Fruit fly (Drosophila melanogaster) whole organism, embryonic: ENCODE data around the gene RhoGDI.

Experiments
- B-H1 ChIP-seq: fragments of 200-800 bp; sonication (Bioruptor generic); IDR thresholded peaks from 3 replicates; pipeline ENCODE4 v1.3.6; 2022; ENCODE audit warnings: missing biosample characterization, missing genetic modification characterization
- CG1233 ChIP-seq: fragments of 200-800 bp; sonication (Bioruptor generic); optimal IDR thresholded peaks from 4 replicates; lab custom pipeline; 2018; ENCODE audit warnings: missing biosample characterization, mild to moderate bottlenecking, missing genetic modification characterization
- CG12769 ChIP-seq: fragments of 200-800 bp; sonication (Bioruptor generic); optimal IDR thresholded peaks from 2 replicates; lab custom pipeline; 2019; ENCODE audit warnings: missing biosample characterization, mild to moderate bottlenecking, missing genetic modification characterization, moderate library complexity
- CG13287 ChIP-seq: fragments of 200-800 bp; sonication (Bioruptor generic); IDR thresholded peaks from 2 replicates; pipeline ENCODE4 v1.3.6; 2022; ENCODE audit warnings: missing biosample characterization, missing genetic modification characterization; ENCODE audit not compliant: partially characterized antibody
- CG14014 ChIP-seq: fragments of 200-800 bp; sonication (Bioruptor generic); IDR thresholded peaks from 2 replicates; pipeline ENCODE4 v1.3.6; 2022; ENCODE audit warnings: missing biosample characterization, missing genetic modification characterization
- CG14050 ChIP-seq: fragments of 200-800 bp; sonication (Bioruptor generic); IDR thresholded peaks from 3 replicates; pipeline ENCODE4 v1.3.6; 2022; ENCODE audit warnings: missing biosample characterization, missing genetic modification characterization
- CG1603 ChIP-seq: fragments of 200-800 bp; sonication (Bioruptor generic); optimal IDR thresholded peaks from 2 replicates; lab custom pipeline; 2019; ENCODE audit warnings: missing biosample characterization, mild to moderate bottlenecking, missing genetic modification characterization, moderate library complexity
- CG31441 ChIP-seq: fragments of 200-800 bp; sonication (Bioruptor generic); IDR thresholded peaks from 2 replicates; pipeline ENCODE4 v1.3.6; 2022; ENCODE audit warnings: missing biosample characterization, missing genetic modification characterization
- CG3726 ChIP-seq: fragments of 200-800 bp; sonication (Bioruptor generic); IDR thresholded peaks from 3 replicates; pipeline ENCODE4, ENCODE4 v1.3.6; 2022; ENCODE audit warnings: missing biosample characterization, missing genetic modification characterization
- CG4360 ChIP-seq: fragments of 200-800 bp; sonication (Bioruptor generic); IDR thresholded peaks from 2 replicates; pipeline ENCODE4 v1.3.6; 2022; ENCODE audit warnings: missing biosample characterization, missing genetic modification characterization
- CG5245 ChIP-seq: fragments of 200-800 bp; sonication (Bioruptor generic); optimal IDR thresholded peaks from 3 replicates; lab custom pipeline; 2016; ENCODE audit warnings: missing biosample characterization, missing genetic modification characterization
- CkIIα-i1 ChIP-seq: fragments of 200-800 bp; sonication (Bioruptor generic); IDR thresholded peaks from 2 replicates; pipeline ENCODE4 v1.3.6; 2022; ENCODE audit warnings: missing biosample characterization, missing genetic modification characterization
- Dad ChIP-seq: fragments of 200-800 bp; sonication (Bioruptor generic); optimal IDR thresholded peaks from 3 replicates; lab custom pipeline; 2016; ENCODE audit warnings: missing biosample characterization, missing genetic modification characterization
- E2f1 ChIP-seq: fragments of 200-800 bp; sonication (Bioruptor generic); IDR thresholded peaks from 2 replicates; pipeline ENCODE4 v1.3.6; 2022; ENCODE audit warnings: missing biosample characterization, missing genetic modification characterization
- E2f2 ChIP-seq: fragments of 200-800 bp; sonication (Bioruptor generic); IDR thresholded peaks from 2 replicates; pipeline ENCODE4 v1.3.6; 2022; ENCODE audit warnings: missing biosample characterization, missing genetic modification characterization
- ERR ChIP-seq: fragments of 200-800 bp; sonication (Bioruptor generic); optimal IDR thresholded peaks from 2 replicates; lab custom pipeline; 2016; ENCODE audit warnings: missing biosample characterization, missing genetic modification characterization
- HLH3B ChIP-seq: fragments of 200-800 bp; sonication (Bioruptor generic); IDR thresholded peaks from 2 replicates; pipeline ENCODE4 v1.3.6; 2022; ENCODE audit warnings: missing biosample characterization, missing genetic modification characterization
- Hr39 ChIP-seq: fragments of >200 bp; optimal IDR thresholded peaks from 2 replicates; lab custom pipeline; 2017
- Hr78 ChIP-seq, 2 experiments: fragments of 200-800 bp in 1 of 2; fragments of >200 bp in 1 of 2; sonication (Bioruptor generic) in 1 of 2; optimal IDR thresholded peaks; 2 replicates each; lab custom pipeline; 2017 to 2019; ENCODE audit warnings: missing biosample characterization in 2 of 2, missing genetic modification characterization in 2 of 2, mild to moderate bottlenecking in 1 of 2, moderate library complexity in 1 of 2
- Mad ChIP-seq: fragments of 200-800 bp; sonication (Bioruptor generic); optimal IDR thresholded peaks from 2 replicates; lab custom pipeline; 2016; ENCODE audit warnings: missing biosample characterization, missing genetic modification characterization
- NFAT ChIP-seq: fragments of 200-800 bp; sonication (Bioruptor generic); IDR thresholded peaks from 2 replicates; pipeline ENCODE4 v1.3.6; 2022; ENCODE audit warnings: missing biosample characterization, missing genetic modification characterization
- Nf-YA ChIP-seq: fragments of 200-800 bp; sonication (Bioruptor generic); IDR thresholded peaks from 2 replicates; pipeline ENCODE4 v1.3.6; 2022; ENCODE audit warnings: missing biosample characterization, missing genetic modification characterization
- Oli ChIP-seq: fragments of 200-800 bp; sonication (Bioruptor generic); optimal IDR thresholded peaks from 2 replicates; lab custom pipeline; 2018; ENCODE audit warnings: missing biosample characterization, mild to moderate bottlenecking, missing genetic modification characterization, moderate library complexity
- PHDP ChIP-seq: fragments of 200-800 bp; sonication (Bioruptor generic); optimal IDR thresholded peaks from 3 replicates; lab custom pipeline; 2018; ENCODE audit warnings: missing biosample characterization, mild to moderate bottlenecking, missing genetic modification characterization, moderate library complexity
- Six4 ChIP-seq: fragments of 200-800 bp; sonication (Bioruptor generic); optimal IDR thresholded peaks from 2 replicates; lab custom pipeline; 2016; ENCODE audit warnings: missing biosample characterization, missing genetic modification characterization
- Stat92E ChIP-seq, 3 experiments: fragments of >200 bp in 2 of 3; fragments of 200-800 bp in 1 of 3; sonication (Bioruptor generic) in 1 of 3; optimal IDR thresholded peaks; 2 replicates each; lab custom pipeline; 2017 to 2019; ENCODE audit warnings: missing biosample characterization in 3 of 3, missing genetic modification characterization in 3 of 3, mild to moderate bottlenecking in 1 of 3, moderate library complexity in 1 of 3
- abd-A ChIP-seq: fragments of 200-800 bp; sonication (Bioruptor generic); optimal IDR thresholded peaks from 3 replicates; lab custom pipeline; 2019; ENCODE audit warnings: missing biosample characterization, mild to moderate bottlenecking, missing genetic modification characterization, moderate library complexity
- bab2 ChIP-seq: fragments of 200-800 bp; sonication (Bioruptor generic); optimal IDR thresholded peaks from 2 replicates; lab custom pipeline; 2016; ENCODE audit warnings: missing biosample characterization, missing genetic modification characterization
- cg ChIP-seq: fragments of 200-800 bp; sonication (Bioruptor generic); optimal IDR thresholded peaks from 3 replicates; lab custom pipeline; 2019; ENCODE audit warnings: missing biosample characterization, mild to moderate bottlenecking, missing genetic modification characterization, moderate library complexity
- chinmo ChIP-seq: fragments of 200-800 bp; sonication (Bioruptor generic); IDR thresholded peaks from 4 replicates; pipeline ENCODE4 v1.3.6; 2022; ENCODE audit warnings: missing biosample characterization, missing genetic modification characterization; ENCODE audit not compliant: partially characterized antibody
- chm ChIP-seq: fragments of 200-800 bp; sonication (Bioruptor generic); IDR thresholded peaks from 2 replicates; pipeline ENCODE4 v1.3.6; 2022; ENCODE audit warnings: missing biosample characterization, missing genetic modification characterization
- croc ChIP-seq: fragments of 200-800 bp; sonication (Bioruptor generic); conservative IDR thresholded peaks from 3 replicates; pipeline ENCODE4 v1.3.6; 2022; ENCODE audit warnings: missing biosample characterization, missing genetic modification characterization
- gcm ChIP-seq: fragments of 200-800 bp; sonication (Bioruptor generic); optimal IDR thresholded peaks from 2 replicates; lab custom pipeline; 2019; ENCODE audit warnings: missing biosample characterization, mild to moderate bottlenecking, missing genetic modification characterization, moderate library complexity
- h ChIP-seq: fragments of >200 bp; optimal IDR thresholded peaks from 2 replicates; lab custom pipeline; 2017
- hb ChIP-seq: fragments of 200-800 bp; sonication (Bioruptor generic); IDR thresholded peaks from 3 replicates; pipeline ENCODE4 v1.3.6; 2022; ENCODE audit warnings: missing biosample characterization, missing genetic modification characterization; ENCODE audit not compliant: partially characterized antibody
- hkb ChIP-seq, 2 experiments: fragments of 200-800 bp in 1 of 2; fragments of >200 bp in 1 of 2; sonication (Bioruptor generic) in 1 of 2; IDR thresholded peaks in 1 of 2; optimal IDR thresholded peaks in 1 of 2; 2 replicates each; pipeline versions ENCODE4 v1.3.6 to Lab custom; 2017 to 2022; ENCODE audit warnings: missing biosample characterization in 1 of 2, missing genetic modification characterization in 1 of 2
- hth ChIP-seq: fragments of >200 bp; optimal IDR thresholded peaks from 2 replicates; lab custom pipeline; 2017; ENCODE audit warnings: inconsistent platforms
- insv ChIP-seq, 2 experiments: fragments of 200-800 bp; sonication (Bioruptor generic); optimal IDR thresholded peaks; 3 replicates each; lab custom pipeline; 2016 to 2018; ENCODE audit warnings: missing biosample characterization in 2 of 2, missing genetic modification characterization in 2 of 2
- lov ChIP-seq, 2 experiments: fragments of 200-800 bp in 1 of 2; fragments of >200 bp in 1 of 2; sonication (Bioruptor generic) in 1 of 2; IDR thresholded peaks in 1 of 2; optimal IDR thresholded peaks in 1 of 2; 2 replicates in 1 of 2; 3 replicates in 1 of 2; pipeline versions ENCODE4 v1.3.6 to Lab custom; 2017 to 2022; ENCODE audit warnings: missing biosample characterization in 1 of 2, missing genetic modification characterization in 1 of 2
- phol ChIP-seq: fragments of 200-800 bp; sonication (Bioruptor generic); optimal IDR thresholded peaks from 3 replicates; lab custom pipeline; 2018; ENCODE audit warnings: missing biosample characterization, mild to moderate bottlenecking, missing genetic modification characterization, moderate library complexity
- sens ChIP-seq: fragments of 200-800 bp; sonication (Bioruptor generic); peaks from one replicate; lab custom pipeline; 2016; ENCODE audit warnings: missing biosample characterization, missing genetic modification characterization
- slbo ChIP-seq: fragments of 200-800 bp; sonication (Bioruptor generic); IDR thresholded peaks from 2 replicates; pipeline ENCODE4 v1.3.6; 2022; ENCODE audit warnings: missing biosample characterization, missing genetic modification characterization
- sna ChIP-seq: fragments of 200-800 bp; sonication (Bioruptor generic); IDR thresholded peaks from 2 replicates; pipeline ENCODE4 v1.3.6; 2022; ENCODE audit warnings: missing biosample characterization, missing genetic modification characterization; ENCODE audit not compliant: partially characterized antibody
- so ChIP-seq: fragments of 200-800 bp; sonication (Bioruptor generic); IDR thresholded peaks from 3 replicates; pipeline ENCODE4 v1.3.6; 2022; ENCODE audit warnings: missing biosample characterization, missing genetic modification characterization
- sug ChIP-seq: fragments of 200-800 bp; optimal IDR thresholded peaks from 2 replicates; lab custom pipeline; 2019; ENCODE audit warnings: missing biosample characterization, mild to moderate bottlenecking, missing genetic modification characterization, moderate library complexity
- tll ChIP-seq, 2 experiments: fragments of 200-800 bp in 1 of 2; fragments of >200 bp in 1 of 2; sonication (Bioruptor generic) in 1 of 2; optimal IDR thresholded peaks; 2 replicates each; lab custom pipeline; 2017 to 2019; ENCODE audit warnings: missing biosample characterization in 2 of 2, missing genetic modification characterization in 2 of 2, mild to moderate bottlenecking in 1 of 2, moderate library complexity in 1 of 2
- toy ChIP-seq: fragments of 200-800 bp; sonication (Bioruptor generic); IDR thresholded peaks from 2 replicates; pipeline ENCODE4 v1.3.6; 2022; ENCODE audit warnings: missing biosample characterization, missing genetic modification characterization
- trh ChIP-seq: fragments of 200-800 bp; sonication (Bioruptor generic); optimal IDR thresholded peaks from 2 replicates; lab custom pipeline; 2016; ENCODE audit warnings: missing biosample characterization, missing genetic modification characterization
- wek ChIP-seq: fragments of 200-800 bp; sonication (Bioruptor generic); optimal IDR thresholded peaks from 3 replicates; lab custom pipeline; 2018; ENCODE audit warnings: missing biosample characterization, mild to moderate bottlenecking, missing genetic modification characterization, moderate library complexity
- zfh1 ChIP-seq: fragments of 200-800 bp; sonication (Bioruptor generic); IDR thresholded peaks from 3 replicates; pipeline ENCODE4 v1.3.6; 2022; ENCODE audit warnings: missing biosample characterization, missing genetic modification characterization

Gene RhoGDI

dm6 chr3L:19899308-19899927 is 29.1 kb upstream of the RhoGDI start:
- TF ChIP-seq phol (no peak), CG1233 (GFP tag; lab: Kevin White, UChicago) (no peak), hb (GFP tag; lab: Robert Waterston, UW) (no peak), Stat92E (GFP tag; optimal IDR thresholded peaks at IDR 0.05; lab: Kevin White, UChicago) (no peak), hkb (optimal IDR thresholded peaks at IDR 0.05; lab: Kevin White, UChicago) (no peak), hkb (GFP tag; IDR thresholded peaks at IDR 0.05; lab: Robert Waterston, UW) (0 out of 2 replicates have a peak, but pooled peaks have one; percentile 12), insv (GFP tag; optimal IDR thresholded peaks at IDR 0.05; lab: Kevin White, UChicago) (no peak), gcm (GFP tag; lab: Kevin White, UChicago) (peak; percentile 10), Hr78 (GFP tag; optimal IDR thresholded peaks at IDR 0.05; lab: Kevin White, UChicago) (no peak), slbo (GFP tag; lab: Robert Waterston, UW) (no peak), PHDP (no peak), NFAT (no peak), croc (GFP tag; lab: Robert Waterston, UW) (no peak), toy (GFP tag; lab: Robert Waterston, UW) (no peak), HLH3B (GFP tag; lab: Robert Waterston, UW) (no peak), trh (no peak), Nf-YA (GFP tag; lab: Robert Waterston, UW) (no peak), bab2 (no peak), CG14014 (no peak), E2f1 (no peak), Six4 (GFP tag; lab: Kevin White, UChicago) (no peak), chinmo (GFP tag; lab: Robert Waterston, UW) (0 out of 4 replicates have a peak, but pooled peaks have one; percentile 64), cg (GFP tag; lab: Kevin White, UChicago) (peak; percentile 94), ERR (GFP tag; lab: Kevin White, UChicago) (no peak), B-H1 (GFP tag; lab: Robert Waterston, UW) (no peak), so (no peak), CkIIα-i1 (GFP tag; lab: Robert Waterston, UW) (no peak), lov (optimal IDR thresholded peaks at IDR 0.05; lab: Kevin White, UChicago) (no peak), lov (GFP tag; IDR thresholded peaks at IDR 0.05; lab: Robert Waterston, UW) (no peak; the same call in 2 of the 3 replicates), Hr39 (lab: Kevin White, UChicago) (no peak), CG4360 (no peak), zfh1 (0 out of 3 replicates have a peak, but pooled peaks have one; percentile 36), hth (no peak), Oli (tag; lab: Kevin White, UChicago) (no peak), CG5245 (GFP tag; lab: Kevin White, UChicago) (no peak), chm (no peak), h (lab: Kevin White, UChicago) (no peak), sna (GFP tag; lab: Robert Waterston, UW) (peak; percentile 33; the same call in 1 of the 2 replicates), Dad (GFP tag; lab: Kevin White, UChicago) (no peak), tll (GFP tag; optimal IDR thresholded peaks at IDR 0.05; lab: Kevin White, UChicago) (no peak), CG13287 (GFP tag; lab: Robert Waterston, UW) (no peak), CG14050 (GFP tag; lab: Robert Waterston, UW) (no peak), CG12769 (tag; lab: Kevin White, UChicago) (peak; percentile 44), CG3726 (no peak), Mad (no peak), E2f2 (GFP tag; lab: Robert Waterston, UW) (0 out of 2 replicates have a peak, but pooled peaks have one; percentile 6), abd-A (tag; lab: Kevin White, UChicago) (peak; percentile 22), wek (GFP tag; lab: Kevin White, UChicago) (peak; percentile 30), CG31441 (GFP tag; lab: Robert Waterston, UW) (no peak), sug (tag; lab: Kevin White, UChicago) (peak; percentile 5), CG1603 (tag; lab: Kevin White, UChicago) (peak; percentile 10), sens (GFP tag; lab: Kevin White, UChicago) (peak; percentile 91)
